Fruit fly (Drosophila melanogaster): Measurements from ENCODE around the gene lic.

lic gene

dm6 chrX:13089920-13090655, 857 bp upstream of the lic start, which contains the start of gene hep (continued):
- peak; percentile 96 for TF ChIP-seq cg (GFP tag; optimal IDR thresholded peaks at IDR 0.05)
- TF ChIP-seq CG32767 (GFP tag; IDR thresholded peaks at IDR 0.05): no peak
- no peak for TF ChIP-seq CG31224 (GFP tag; IDR thresholded peaks at IDR 0.05)
- TF ChIP-seq Jarid2 (GFP tag; optimal IDR thresholded peaks at IDR 0.05): no peak
- peak; percentile 72 for TF ChIP-seq hbn (GFP tag; IDR thresholded peaks at IDR 0.05; ENCODE audit: partially characterized antibody)
- TF ChIP-seq toy (GFP tag; IDR thresholded peaks at IDR 0.05): no peak
- TF ChIP-seq Spps (tag; optimal IDR thresholded peaks at IDR 0.05): no peak
- no peak for TF ChIP-seq CG1024 (GFP tag; IDR thresholded peaks at IDR 0.05)
- TF ChIP-seq schlank (tag; optimal IDR thresholded peaks at IDR 0.05): no peak
- TF ChIP-seq CG12299 (tag; optimal IDR thresholded peaks at IDR 0.05): no peak
- TF ChIP-seq sr (GFP tag; IDR thresholded peaks at IDR 0.05): no peak
- no peak for TF ChIP-seq gem (tag; optimal IDR thresholded peaks at IDR 0.05)
- no peak for TF ChIP-seq Six4 (GFP tag; optimal IDR thresholded peaks at IDR 0.05)
- TF ChIP-seq Nf-YB (GFP tag; optimal IDR thresholded peaks at IDR 0.05): no peak
- no peak for TF ChIP-seq CG17802 (tag; optimal IDR thresholded peaks at IDR 0.05)
- TF ChIP-seq CG6813 (GFP tag; optimal IDR thresholded peaks at IDR 0.05): no peak
- TF ChIP-seq gro (GFP tag; optimal IDR thresholded peaks at IDR 0.05): no peak
- TF ChIP-seq HmgZ (tag; optimal IDR thresholded peaks at IDR 0.05): peak; percentile 1
- TF ChIP-seq CG5953 (GFP tag; IDR thresholded peaks at IDR 0.05): no peak
- no peak for TF ChIP-seq cato (GFP tag; optimal IDR thresholded peaks at IDR 0.05; ENCODE audit: borderline replicate concordance)
- TF ChIP-seq Scr (GFP tag; IDR thresholded peaks at IDR 0.05; ENCODE audit: partially characterized antibody): peak; percentile 82
- TF ChIP-seq CG11456 (GFP tag; IDR thresholded peaks at IDR 0.05): no peak
- no peak for TF ChIP-seq PHDP (tag; optimal IDR thresholded peaks at IDR 0.05)
- TF ChIP-seq Bdp1 (GFP tag; optimal IDR thresholded peaks at IDR 0.05): no peak
- no peak for TF ChIP-seq CG2116 (GFP tag; optimal IDR thresholded peaks at IDR 0.05)
- TF ChIP-seq NC2α (GFP tag; optimal IDR thresholded peaks at IDR 0.05): no peak
- peak; percentile 89 for TF ChIP-seq CG4360 (GFP tag; IDR thresholded peaks at IDR 0.05)
- TF ChIP-seq tna (GFP tag; IDR thresholded peaks at IDR 0.05; ENCODE audit: partially characterized antibody): peak; percentile 81
- TF ChIP-seq Meics (GFP tag; optimal IDR thresholded peaks at IDR 0.05): no peak
- TF ChIP-seq Gug (GFP tag; IDR thresholded peaks at IDR 0.05): peak; percentile 31; the same call in 1 of the 4 replicates
- no peak for TF ChIP-seq Antp (GFP tag; optimal IDR thresholded peaks at IDR 0.05)
- no peak for TF ChIP-seq CG12744 (GFP tag; optimal IDR thresholded peaks at IDR 0.05)
- TF ChIP-seq CrebB (tag; optimal IDR thresholded peaks at IDR 0.05): no peak
- TF ChIP-seq CG13624 (GFP tag; optimal IDR thresholded peaks at IDR 0.05): no peak
- TF ChIP-seq CG1647 (GFP tag; optimal IDR thresholded peaks at IDR 0.05): no peak
- TF ChIP-seq CG7271 (tag; optimal IDR thresholded peaks at IDR 0.05): no peak
- peak; percentile 17 for TF ChIP-seq CG1603 (tag; optimal IDR thresholded peaks at IDR 0.05)
- no peak for TF ChIP-seq CG18011 (GFP tag; optimal IDR thresholded peaks at IDR 0.05)
- TF ChIP-seq CG14050 (GFP tag; IDR thresholded peaks at IDR 0.05): no peak
- no peak for TF ChIP-seq Abd-B (GFP tag; optimal IDR thresholded peaks at IDR 0.05)
- TF ChIP-seq CG10209 (GFP tag; optimal IDR thresholded peaks at IDR 0.05): no peak
- no peak for TF ChIP-seq bowl (GFP tag; IDR thresholded peaks at IDR 0.05)
- TF ChIP-seq eyg (GFP tag; optimal IDR thresholded peaks at IDR 0.05): no peak
- no peak for TF ChIP-seq seq (GFP tag; IDR thresholded peaks at IDR 0.05)
- TF ChIP-seq zfh1 (GFP tag; IDR thresholded peaks at IDR 0.05): no peak
- peak in 1 of 2 experiments; percentile 29 for TF ChIP-seq Pdp1 (GFP tag; optimal IDR thresholded peaks at IDR 0.05)
- no peak for TF ChIP-seq CTCF (GFP tag; optimal IDR thresholded peaks at IDR 0.05)
- no peak for TF ChIP-seq CG12942 (GFP tag; optimal IDR thresholded peaks at IDR 0.05)
- TF ChIP-seq CG14667 (GFP tag; IDR thresholded peaks at IDR 0.05): no peak
- no peak for TF ChIP-seq CG6175 (GFP tag; IDR thresholded peaks at IDR 0.05)
- no peak for TF ChIP-seq al (GFP tag; IDR thresholded peaks at IDR 0.05)

All from whole organism, embryonic.